Fruit fly (Drosophila melanogaster) whole organism, embryonic: ENCODE data around the gene CG12118.

ENCODE experiments used
- Atf3 ChIP-seq: fragments of 200-800 bp; sonication (Bioruptor generic); optimal IDR thresholded peaks from 3 replicates; lab custom pipeline; 2016; ENCODE audit warnings: missing biosample characterization, missing genetic modification characterization
- Atf6 ChIP-seq: fragments of 200-800 bp; sonication (Bioruptor generic); IDR thresholded peaks from 2 replicates; pipeline ENCODE4 v1.3.6; 2022; ENCODE audit warnings: missing biosample characterization, missing genetic modification characterization
- Bdp1 ChIP-seq: fragments of 200-800 bp; sonication (Bioruptor generic); optimal IDR thresholded peaks from 3 replicates; lab custom pipeline; 2016; ENCODE audit warnings: missing biosample characterization, missing genetic modification characterization
- C15 ChIP-seq: fragments of 200-800 bp; sonication (Bioruptor generic); IDR thresholded peaks from 3 replicates; pipeline ENCODE4 v1.3.6; 2022; ENCODE audit warnings: missing biosample characterization, missing genetic modification characterization
- CG10366 ChIP-seq: fragments of 200-800 bp; sonication (Bioruptor generic); IDR thresholded peaks from 2 replicates; pipeline ENCODE4 v1.3.6; 2022; ENCODE audit warnings: missing biosample characterization, missing genetic modification characterization
- CG10543 ChIP-seq: fragments of 200-800 bp; sonication (Bioruptor generic); optimal IDR thresholded peaks from 3 replicates; lab custom pipeline; 2017; ENCODE audit warnings: missing biosample characterization, mild to moderate bottlenecking, missing genetic modification characterization, moderate library complexity
- CG12219 ChIP-seq: fragments of 200-800 bp; sonication (Bioruptor generic); optimal IDR thresholded peaks from 3 replicates; lab custom pipeline; 2018; ENCODE audit warnings: missing biosample characterization, mild to moderate bottlenecking, missing genetic modification characterization
- CG12942 ChIP-seq: fragments of 200-800 bp; sonication (Bioruptor generic); optimal IDR thresholded peaks from 3 replicates; lab custom pipeline; 2016; ENCODE audit warnings: missing biosample characterization, missing genetic modification characterization
- CG15479 ChIP-seq: fragments of 200-800 bp; sonication (Bioruptor generic); optimal IDR thresholded peaks from 3 replicates; lab custom pipeline; 2019; ENCODE audit warnings: missing biosample characterization, mild to moderate bottlenecking, missing genetic modification characterization, moderate library complexity
- CG15514 ChIP-seq: fragments of 200-800 bp; sonication (Bioruptor generic); optimal IDR thresholded peaks from 3 replicates; lab custom pipeline; 2017; ENCODE audit warnings: missing biosample characterization, missing genetic modification characterization, mild to moderate bottlenecking, moderate library complexity, missing genetic modification reagents
- CG15696 ChIP-seq: fragments of 200-800 bp; sonication (Bioruptor generic); optimal IDR thresholded peaks from 2 replicates; lab custom pipeline; 2019; ENCODE audit warnings: missing biosample characterization, mild to moderate bottlenecking, missing genetic modification characterization, moderate library complexity
- CG17186 ChIP-seq: fragments of 200-800 bp; sonication (Bioruptor generic); optimal IDR thresholded peaks from 3 replicates; lab custom pipeline; 2017; ENCODE audit warnings: missing biosample characterization, missing genetic modification reagents, missing genetic modification characterization
- CG17361 ChIP-seq: fragments of 200-800 bp; sonication (Bioruptor generic); IDR thresholded peaks from 3 replicates; pipeline ENCODE4 v1.3.6; 2022; ENCODE audit warnings: missing biosample characterization, missing genetic modification characterization
- CG17385 ChIP-seq: fragments of 200-800 bp; sonication (Bioruptor generic); optimal IDR thresholded peaks from 3 replicates; lab custom pipeline; 2018; ENCODE audit warnings: missing biosample characterization, mild to moderate bottlenecking, missing genetic modification characterization
- CG2116 ChIP-seq: fragments of 200-800 bp; sonication (Bioruptor generic); optimal IDR thresholded peaks from 3 replicates; lab custom pipeline; 2018; ENCODE audit warnings: missing biosample characterization, mild to moderate bottlenecking, missing genetic modification characterization
- CG2202 ChIP-seq: fragments of 200-800 bp; sonication (Bioruptor generic); optimal IDR thresholded peaks from 2 replicates; lab custom pipeline; 2018; ENCODE audit warnings: missing biosample characterization, mild to moderate bottlenecking, missing genetic modification characterization
- CG2712 ChIP-seq: fragments of 200-800 bp; optimal IDR thresholded peaks from 3 replicates; lab custom pipeline; 2019; ENCODE audit warnings: missing biosample characterization, mild to moderate bottlenecking, missing genetic modification characterization, moderate library complexity
- CG31388 ChIP-seq: fragments of 200-800 bp; sonication (Bioruptor generic); optimal IDR thresholded peaks from 2 replicates; lab custom pipeline; 2016; ENCODE audit warnings: missing biosample characterization, missing genetic modification characterization
- CG4617 ChIP-seq: fragments of 200-800 bp; sonication (Bioruptor generic); optimal IDR thresholded peaks from 3 replicates; lab custom pipeline; 2016; ENCODE audit warnings: missing biosample characterization, missing genetic modification characterization, borderline replicate concordance
- CG4820 ChIP-seq: fragments of 200-800 bp; sonication (Bioruptor generic); optimal IDR thresholded peaks from 3 replicates; lab custom pipeline; 2016; ENCODE audit warnings: missing biosample characterization, missing genetic modification characterization
- CG5245 ChIP-seq: fragments of 200-800 bp; sonication (Bioruptor generic); optimal IDR thresholded peaks from 3 replicates; lab custom pipeline; 2016; ENCODE audit warnings: missing biosample characterization, missing genetic modification characterization
- CG6791 ChIP-seq: fragments of 200-800 bp; sonication (Bioruptor generic); IDR thresholded peaks from 3 replicates; pipeline ENCODE4 v1.3.6; 2022; ENCODE audit warnings: missing biosample characterization, missing genetic modification characterization; ENCODE audit not compliant: partially characterized antibody
- CG7372 ChIP-seq: fragments of 200-800 bp; sonication (Bioruptor generic); IDR thresholded peaks from 2 replicates; pipeline ENCODE4 v1.3.6; 2022; ENCODE audit warnings: missing biosample characterization, missing genetic modification characterization
- CG7786 ChIP-seq: fragments of 200-800 bp; sonication (Bioruptor generic); optimal IDR thresholded peaks from 2 replicates; lab custom pipeline; 2016; ENCODE audit warnings: missing biosample characterization, missing genetic modification characterization
- CG8089 ChIP-seq: fragments of 200-800 bp; sonication (Bioruptor generic); optimal IDR thresholded peaks from 3 replicates; lab custom pipeline; 2016; ENCODE audit warnings: missing biosample characterization, missing genetic modification characterization
- CG9215 ChIP-seq: fragments of 200-800 bp; sonication (Bioruptor generic); IDR thresholded peaks from 2 replicates; pipeline ENCODE4 v1.3.6; 2022; ENCODE audit warnings: missing biosample characterization, missing genetic modification characterization
- CG9727 ChIP-seq: fragments of 200-800 bp; sonication (Bioruptor generic); optimal IDR thresholded peaks from 3 replicates; lab custom pipeline; 2017; ENCODE audit warnings: missing biosample characterization, mild to moderate bottlenecking, missing genetic modification characterization
- Drgx ChIP-seq: fragments of 200-800 bp; sonication (Bioruptor generic); IDR thresholded peaks from 2 replicates; pipeline ENCODE4 v1.3.6; 2022; ENCODE audit warnings: missing biosample characterization, missing genetic modification characterization
- E2f2 ChIP-seq: fragments of 200-800 bp; sonication (Bioruptor generic); IDR thresholded peaks from 2 replicates; pipeline ENCODE4 v1.3.6; 2022; ENCODE audit warnings: missing biosample characterization, missing genetic modification characterization
- Ets65A ChIP-seq: fragments of 200-800 bp; sonication (Bioruptor generic); peaks from one replicate; lab custom pipeline; 2016; ENCODE audit warnings: missing biosample characterization, missing genetic modification characterization
- Hey ChIP-seq: fragments of 200-800 bp; sonication (Bioruptor generic); optimal IDR thresholded peaks from 3 replicates; lab custom pipeline; 2018; ENCODE audit warnings: missing biosample characterization, mild to moderate bottlenecking, missing genetic modification characterization
- MBD-R2 ChIP-seq: fragments of 200-800 bp; sonication (Bioruptor generic); IDR thresholded peaks from 2 replicates; pipeline ENCODE4 v1.3.6; 2022; ENCODE audit warnings: missing biosample characterization, missing genetic modification characterization
- MESR4 ChIP-seq: fragments of 200-800 bp; sonication (Bioruptor generic); optimal IDR thresholded peaks from 2 replicates; lab custom pipeline; 2018; ENCODE audit warnings: missing biosample characterization, mild to moderate bottlenecking, missing genetic modification characterization, moderate library complexity
- Meics ChIP-seq: fragments of 200-800 bp; sonication (Bioruptor generic); optimal IDR thresholded peaks from 2 replicates; lab custom pipeline; 2017; ENCODE audit warnings: missing biosample characterization, mild to moderate bottlenecking, missing genetic modification characterization
- Myb ChIP-seq: fragments of 200-800 bp; sonication (Bioruptor generic); optimal IDR thresholded peaks from 2 replicates; lab custom pipeline; 2016; ENCODE audit warnings: missing biosample characterization, missing genetic modification characterization
- NC2α ChIP-seq: fragments of 200-800 bp; sonication (Bioruptor generic); optimal IDR thresholded peaks from 2 replicates; lab custom pipeline; 2016; ENCODE audit warnings: missing biosample characterization, missing genetic modification characterization
- Nf-YB ChIP-seq: fragments of 200-800 bp; sonication (Bioruptor generic); optimal IDR thresholded peaks from 3 replicates; lab custom pipeline; 2019; ENCODE audit warnings: missing biosample characterization, mild to moderate bottlenecking, missing genetic modification characterization, moderate library complexity
- bigmax ChIP-seq: fragments of 200-800 bp; sonication (Bioruptor generic); optimal IDR thresholded peaks from 2 replicates; lab custom pipeline; 2018; ENCODE audit warnings: missing biosample characterization, mild to moderate bottlenecking, missing genetic modification characterization
- caup ChIP-seq: fragments of 200-800 bp; sonication (Bioruptor generic); optimal IDR thresholded peaks from 3 replicates; lab custom pipeline; 2017; ENCODE audit warnings: missing biosample characterization, mild to moderate bottlenecking, missing genetic modification characterization, moderate library complexity; ENCODE audit not compliant: severe bottlenecking
- ci ChIP-seq: fragments of 200-800 bp; sonication (Bioruptor generic); IDR thresholded peaks from 3 replicates; pipeline ENCODE4 v1.3.6; 2022; ENCODE audit warnings: missing biosample characterization, missing genetic modification characterization
- grau ChIP-seq: fragments of 200-800 bp; optimal IDR thresholded peaks from 3 replicates; lab custom pipeline; 2019; ENCODE audit warnings: missing biosample characterization, mild to moderate bottlenecking, missing genetic modification characterization, moderate library complexity
- inv ChIP-seq: fragments of 200-800 bp; sonication (Bioruptor generic); IDR thresholded peaks from 2 replicates; pipeline ENCODE4 v1.3.6; 2022; ENCODE audit warnings: missing biosample characterization, missing genetic modification characterization; ENCODE audit not compliant: partially characterized antibody
- klu ChIP-seq: fragments of 200-800 bp; sonication (Bioruptor generic); IDR thresholded peaks from 2 replicates; pipeline ENCODE4 v1.3.6; 2022; ENCODE audit warnings: missing biosample characterization, missing genetic modification characterization
- lmd ChIP-seq: fragments of 200-800 bp; sonication (Bioruptor generic); IDR thresholded peaks from 2 replicates; pipeline ENCODE4 v1.3.6; 2022; ENCODE audit warnings: missing biosample characterization, missing genetic modification characterization
- prd ChIP-seq, 3 experiments: fragments of >200 bp in 2 of 3; fragments of 200-800 bp in 1 of 3; sonication (Bioruptor generic) in 1 of 3; optimal IDR thresholded peaks in 2 of 3; IDR thresholded peaks in 1 of 3; 2 replicates in 2 of 3; 3 replicates in 1 of 3; pipeline versions ENCODE4 v1.3.6 to Lab custom; 2017 to 2022; ENCODE audit warnings: missing biosample characterization in 1 of 3, missing genetic modification characterization in 1 of 3
- pzg ChIP-seq: fragments of 200-800 bp; sonication (Bioruptor generic); optimal IDR thresholded peaks from 3 replicates; lab custom pipeline; 2018; ENCODE audit warnings: missing biosample characterization, mild to moderate bottlenecking, missing genetic modification characterization, moderate library complexity
- row ChIP-seq: fragments of 200-800 bp; sonication (Bioruptor generic); IDR thresholded peaks from 3 replicates; pipeline ENCODE4 v1.3.6; 2022; ENCODE audit warnings: missing biosample characterization, missing genetic modification characterization
- schlank ChIP-seq: fragments of 200-800 bp; sonication (Bioruptor generic); optimal IDR thresholded peaks from 2 replicates; lab custom pipeline; 2018; ENCODE audit warnings: missing biosample characterization, mild to moderate bottlenecking, missing genetic modification characterization
- sob ChIP-seq: fragments of 200-800 bp; sonication (Bioruptor generic); IDR thresholded peaks from 2 replicates; pipeline ENCODE4 v1.3.6; 2022; ENCODE audit warnings: missing biosample characterization, missing genetic modification characterization
- ssp ChIP-seq: fragments of 200-800 bp; sonication (Bioruptor generic); IDR thresholded peaks from 2 replicates; pipeline ENCODE4 v1.3.6; 2022; ENCODE audit warnings: missing biosample characterization, missing genetic modification characterization
- tap ChIP-seq: fragments of 200-800 bp; optimal IDR thresholded peaks from 3 replicates; lab custom pipeline; 2019; ENCODE audit warnings: missing biosample characterization, mild to moderate bottlenecking, missing genetic modification characterization, moderate library complexity
- ttk ChIP-seq: fragments of 200-800 bp; sonication (Bioruptor generic); IDR thresholded peaks from 2 replicates; pipeline ENCODE4 v2.1.2; 2022; ENCODE audit warnings: missing biosample characterization, missing genetic modification characterization

The CG12118 gene

dm6 chrX:9193604-9194003, 2.6 kb downstream of the CG12118 start, which contains the start of gene CG12106 (continued):
- TF ChIP-seq Meics (GFP tag; lab: Kevin White, UChicago): peak; percentile 46
- no peak for TF ChIP-seq prd (optimal IDR thresholded peaks at IDR 0.05; lab: Kevin White, UChicago)
- TF ChIP-seq prd (GFP tag; IDR thresholded peaks at IDR 0.05; lab: Robert Waterston, UW): peak; percentile 67
- peak; percentile 3 for TF ChIP-seq CG2116 (GFP tag; lab: Kevin White, UChicago)
- TF ChIP-seq CG17361 (GFP tag; lab: Robert Waterston, UW): peak; percentile 41; the same call in 1 of the 3 replicates
- TF ChIP-seq CG7372 (GFP tag; lab: Robert Waterston, UW): peak; percentile 53; the same call in 1 of the 2 replicates
- no peak for TF ChIP-seq inv (GFP tag; lab: Robert Waterston, UW)
- no peak for TF ChIP-seq lmd (GFP tag; lab: Robert Waterston, UW)
- TF ChIP-seq ttk (GFP tag; lab: Robert Waterston, UW): no peak
- peak; percentile 42 for TF ChIP-seq CG2712 (tag; lab: Kevin White, UChicago)
- TF ChIP-seq caup (GFP tag; lab: Kevin White, UChicago): no peak
- no peak for TF ChIP-seq CG4820 (GFP tag; lab: Kevin White, UChicago)
- TF ChIP-seq CG15696 (tag; lab: Kevin White, UChicago): peak; percentile 30
- 0 out of 2 replicates have a peak, but pooled peaks have one; percentile 13 for TF ChIP-seq sob
- no peak for TF ChIP-seq Atf3
- TF ChIP-seq Bdp1 (GFP tag; lab: Kevin White, UChicago): no peak
- peak; percentile 1 for TF ChIP-seq CG12219 (GFP tag; lab: Kevin White, UChicago)
- TF ChIP-seq CG31388 (GFP tag; lab: Kevin White, UChicago): no peak
- TF ChIP-seq Drgx (GFP tag; lab: Robert Waterston, UW): no peak; the same call in 1 of the 2 replicates
- TF ChIP-seq pzg (GFP tag; lab: Kevin White, UChicago): peak; percentile 30
- peak; percentile 23 for TF ChIP-seq CG4617
- no peak for TF ChIP-seq ssp (GFP tag; lab: Robert Waterston, UW)
- no peak for TF ChIP-seq NC2α (GFP tag; lab: Kevin White, UChicago)
- no peak for TF ChIP-seq CG5245 (GFP tag; lab: Kevin White, UChicago)
- TF ChIP-seq CG7786 (GFP tag; lab: Kevin White, UChicago): no peak
- no peak for TF ChIP-seq klu
- peak; percentile 32 for TF ChIP-seq CG10543
- TF ChIP-seq CG15479 (GFP tag; lab: Kevin White, UChicago): peak; percentile 29
- TF ChIP-seq CG10366 (GFP tag; lab: Robert Waterston, UW): peak; percentile 36; the same call in 1 of the 2 replicates
- TF ChIP-seq Nf-YB (GFP tag; lab: Kevin White, UChicago): no peak
- peak; percentile 34 for TF ChIP-seq CG12942 (GFP tag; lab: Kevin White, UChicago)
- no peak for TF ChIP-seq bigmax
- no peak for TF ChIP-seq CG8089 (GFP tag; lab: Kevin White, UChicago)
- TF ChIP-seq CG2202 (tag; lab: Kevin White, UChicago): no peak
- no peak for TF ChIP-seq Hey
- peak; percentile 3 for TF ChIP-seq CG9727
- TF ChIP-seq schlank (tag; lab: Kevin White, UChicago): peak; percentile 19
- peak; percentile 50 for TF ChIP-seq CG17385 (GFP tag; lab: Kevin White, UChicago)
- no peak for TF ChIP-seq CG6791 (GFP tag; lab: Robert Waterston, UW)
- no peak for TF ChIP-seq ci (GFP tag; lab: Robert Waterston, UW)
- TF ChIP-seq Atf6: 0 out of 2 replicates have a peak, but pooled peaks have one; percentile 29

dm6 chrX:9192429-9192828, 3.8 kb downstream of the CG12118 start, which contains the start of gene CG12056:
Gene CG12056, plus strand, starts transcription at chrX:9192669.
- TF ChIP-seq E2f2 (GFP tag; lab: Robert Waterston, UW) (peak; percentile 61), CG9215 (GFP tag; lab: Robert Waterston, UW) (no peak), C15 (GFP tag; lab: Robert Waterston, UW) (no peak), Myb (GFP tag; lab: Kevin White, UChicago) (peak; percentile 62), grau (tag; lab: Kevin White, UChicago) (peak; percentile 22), pzg (GFP tag; lab: Kevin White, UChicago) (peak; percentile 23), tap (no peak), row (GFP tag; lab: Robert Waterston, UW) (peak; percentile 12; the same call in 1 of the 3 replicates), MBD-R2 (peak; percentile 55), Ets65A (peak; percentile 20), CG15514 (peak; percentile 98), MESR4 (GFP tag; lab: Kevin White, UChicago) (peak; percentile 31), CG17186 (GFP tag; lab: Kevin White, UChicago) (peak; percentile 91)
